Fruit fly (Drosophila melanogaster) whole organism: ENCODE data around the gene CG34253.

ENCODE experiments used
- EcR ChIP-seq, 2 experiments: fragments of >200 bp; optimal IDR thresholded peaks; 2 replicates each; lab custom pipeline; 2017; ENCODE audit warnings: missing biosample characterization in 2 of 2, missing genetic modification characterization in 2 of 2, missing genetic modification reagents in 2 of 2
- pan ChIP-seq: fragments of >200 bp; optimal IDR thresholded peaks from 2 replicates; lab custom pipeline; 2017
- psq ChIP-seq: fragments of >200 bp; optimal IDR thresholded peaks from 2 replicates; lab custom pipeline; 2017

dm6 chr3L:18078614-18079013 lies 8.5 kb downstream of the CG34253 start:
- no peak for TF ChIP-seq EcR (GFP tag; optimal IDR thresholded peaks at IDR 0.05; lab: Kevin White, UChicago)
- no peak for TF ChIP-seq pan (lab: Kevin White, UChicago)
- TF ChIP-seq psq = no peak
